Worm (Caenorhabditis elegans) whole organism, L1 larva: ENCODE results near the gene F26F12.4.
A peak's percentile ranks its signal among the peaks of the same experiment; 100 is the strongest.

Source experiments
- C16A3.4 ChIP-seq: fragments of 150-350 bp; optimal IDR thresholded peaks from 2 replicates; lab custom pipeline; 2014; ENCODE audit warnings: missing biosample characterization, missing genetic modification characterization
- C34B4.2 ChIP-seq: sonication (generic microtip); optimal IDR thresholded peaks from 2 replicates; lab custom pipeline; 2017; ENCODE audit warnings: mild to moderate bottlenecking, missing genetic modification characterization, missing compliant biosample characterization
- F16B12.6 ChIP-seq: fragments of 150-350 bp; optimal IDR thresholded peaks from 2 replicates; lab custom pipeline; 2014; ENCODE audit warnings: missing biosample characterization, missing genetic modification characterization
- blmp-1 ChIP-seq: fragments of 150-350 bp; optimal IDR thresholded peaks from 2 replicates; lab custom pipeline; 2014; ENCODE audit warnings: missing biosample characterization, missing genetic modification characterization
- ceh-63 ChIP-seq: fragments of 200-800 bp; sonication (Bioruptor generic); optimal IDR thresholded peaks from 2 replicates; lab custom pipeline; 2018; ENCODE audit warnings: mild to moderate bottlenecking, missing genetic modification characterization, missing compliant biosample characterization
- ceh-8 ChIP-seq: fragments of 200-800 bp; sonication (Bioruptor generic); optimal IDR thresholded peaks from 2 replicates; lab custom pipeline; 2018; ENCODE audit warnings: mild to moderate bottlenecking, missing genetic modification characterization, moderate library complexity, missing compliant biosample characterization
- dsc-1 ChIP-seq: sonication (generic microtip); optimal IDR thresholded peaks from 2 replicates; lab custom pipeline; 2016; ENCODE audit warnings: mild to moderate bottlenecking, missing genetic modification characterization, missing compliant biosample characterization
- efl-1 ChIP-seq, 4 experiments: fragments of 150-350 bp; optimal IDR thresholded peaks in 3 of 4; peaks in 1 of 4; 1 replicate in 1 of 4; 2 replicates in 3 of 4; lab custom pipeline; 2014; ENCODE audit warnings: missing biosample characterization in 2 of 4, missing genetic modification characterization in 2 of 4, missing genetic modification reagents in 2 of 4
- efl-3 ChIP-seq: fragments of 200-800 bp; sonication (Bioruptor generic); optimal IDR thresholded peaks from 2 replicates; lab custom pipeline; 2018; ENCODE audit warnings: mild to moderate bottlenecking, missing genetic modification characterization, missing compliant biosample characterization
- elt-3 ChIP-seq, 6 experiments: fragments of 150-350 bp in 1 of 6; sonication (generic microtip); optimal IDR thresholded peaks; 2 replicates each; lab custom pipeline; 2017 to 2018; ENCODE audit warnings: missing biosample characterization in 6 of 6, missing genetic modification characterization in 6 of 6, inconsistent platforms in 1 of 6
- fkh-10 ChIP-seq: sonication (generic microtip); optimal IDR thresholded peaks from 2 replicates; lab custom pipeline; 2017; ENCODE audit warnings: missing biosample characterization, missing genetic modification reagents, missing genetic modification characterization
- fkh-4 ChIP-seq: sonication (generic microtip); optimal IDR thresholded peaks from 2 replicates; lab custom pipeline; 2016; ENCODE audit warnings: missing compliant biosample characterization, missing genetic modification characterization, borderline replicate concordance
- fos-1 ChIP-seq: fragments of 150-350 bp; optimal IDR thresholded peaks from 2 replicates; lab custom pipeline; 2014; ENCODE audit warnings: missing biosample characterization, missing genetic modification characterization
- jun-1 ChIP-seq: fragments of 150-350 bp; optimal IDR thresholded peaks from 2 replicates; lab custom pipeline; 2014; ENCODE audit warnings: missing biosample characterization, missing genetic modification reagents, missing genetic modification characterization
- lin-14 ChIP-seq: fragments of 200-800 bp; sonication (Bioruptor generic); optimal IDR thresholded peaks from 2 replicates; lab custom pipeline; 2018; ENCODE audit warnings: mild to moderate bottlenecking, missing genetic modification characterization, moderate library complexity, missing compliant biosample characterization
- lin-35 ChIP-seq, 2 experiments: fragments of 150-350 bp; optimal IDR thresholded peaks; 2 replicates each; lab custom pipeline; 2014; ENCODE audit warnings: missing biosample characterization in 2 of 2, missing genetic modification characterization in 2 of 2, missing genetic modification reagents in 2 of 2
- mdl-1 ChIP-seq, 2 experiments: fragments of 150-350 bp; optimal IDR thresholded peaks; 2 replicates each; lab custom pipeline; 2014 to 2017; ENCODE audit warnings: missing biosample characterization in 2 of 2, missing genetic modification characterization in 2 of 2, inconsistent platforms in 1 of 2
- nhr-19 ChIP-seq: fragments of 200-800 bp; sonication (Bioruptor generic); conservative IDR thresholded peaks from 2 replicates; pipeline ENCODE4 v1.3.6; 2022; ENCODE audit warnings: missing genetic modification characterization, missing compliant biosample characterization
- nhr-237 ChIP-seq: fragments of 150-350 bp; optimal IDR thresholded peaks from 2 replicates; lab custom pipeline; 2014; ENCODE audit warnings: missing biosample characterization, missing genetic modification characterization
- nhr-47 ChIP-seq: sonication (generic microtip); optimal IDR thresholded peaks from 2 replicates; lab custom pipeline; 2016; ENCODE audit warnings: mild to moderate bottlenecking, missing genetic modification characterization, moderate library complexity, missing compliant biosample characterization
- nhr-71 ChIP-seq: sonication (generic microtip); optimal IDR thresholded peaks from 2 replicates; lab custom pipeline; 2016; ENCODE audit warnings: mild to moderate bottlenecking, missing genetic modification characterization, moderate library complexity, missing compliant biosample characterization
- nhr-77 ChIP-seq: fragments of 150-350 bp; optimal IDR thresholded peaks from 2 replicates; lab custom pipeline; 2014; ENCODE audit warnings: missing biosample characterization, missing genetic modification characterization
- nhr-84 ChIP-seq: sonication (generic microtip); optimal IDR thresholded peaks from 2 replicates; lab custom pipeline; 2017; ENCODE audit warnings: missing biosample characterization, missing genetic modification characterization
- nhr-85 ChIP-seq: sonication (generic microtip); peaks from one replicate; lab custom pipeline; 2016; ENCODE audit warnings: missing genetic modification characterization, inconsistent platforms, missing compliant biosample characterization
- pag-3 ChIP-seq: sonication (generic microtip); optimal IDR thresholded peaks from 2 replicates; lab custom pipeline; 2017; ENCODE audit warnings: missing genetic modification characterization, mild to moderate bottlenecking, missing compliant biosample characterization, antibody characterized with exemption, borderline replicate concordance; ENCODE audit not compliant: insufficient read depth
- pax-3 ChIP-seq: fragments of 200-800 bp; sonication (Bioruptor generic); optimal IDR thresholded peaks from 2 replicates; lab custom pipeline; 2018; ENCODE audit warnings: mild to moderate bottlenecking, missing genetic modification characterization, moderate library complexity, missing compliant biosample characterization
- pqm-1 ChIP-seq: sonication (generic microtip); optimal IDR thresholded peaks from 3 replicates; lab custom pipeline; 2017; ENCODE audit warnings: missing biosample characterization, missing genetic modification characterization
- skn-1 ChIP-seq: fragments of 150-350 bp; optimal IDR thresholded peaks from 2 replicates; lab custom pipeline; 2014; ENCODE audit warnings: missing biosample characterization, missing genetic modification characterization
- snu-23 ChIP-seq: sonication (generic microtip); optimal IDR thresholded peaks from 2 replicates; lab custom pipeline; 2016; ENCODE audit warnings: missing genetic modification characterization, missing compliant biosample characterization
- sox-4 ChIP-seq: sonication (generic microtip); optimal IDR thresholded peaks from 2 replicates; lab custom pipeline; 2016; ENCODE audit warnings: missing genetic modification characterization, missing compliant biosample characterization
- tbx-2 ChIP-seq: sonication (generic microtip); optimal IDR thresholded peaks from 2 replicates; lab custom pipeline; 2016; ENCODE audit warnings: missing genetic modification characterization, missing compliant biosample characterization
- unc-86 ChIP-seq: sonication (generic microtip); optimal IDR thresholded peaks from 2 replicates; lab custom pipeline; 2016; ENCODE audit warnings: missing genetic modification characterization, missing compliant biosample characterization
- xbp-1 ChIP-seq: sonication (generic microtip); optimal IDR thresholded peaks from 2 replicates; lab custom pipeline; 2016; ENCODE audit warnings: missing genetic modification characterization, missing compliant biosample characterization
- zag-1 ChIP-seq: fragments of 150-350 bp; optimal IDR thresholded peaks from 2 replicates; lab custom pipeline; 2014; ENCODE audit warnings: missing biosample characterization, missing genetic modification characterization
- ztf-4 ChIP-seq: fragments of 150-350 bp; optimal IDR thresholded peaks from 2 replicates; lab custom pipeline; 2014; ENCODE audit warnings: missing biosample characterization, missing genetic modification characterization

Gene F26F12.4

ce11 chrV:5851631-5852030 is 17.5 kb downstream of the F26F12.4 start (continued):
- TF ChIP-seq C16A3.4 (tag; lab: Kevin White, UChicago): peak; percentile 17
- no peak for TF ChIP-seq mdl-1 (tag; optimal IDR thresholded peaks at IDR 0.05; lab: Kevin White, UChicago)
- TF ChIP-seq ceh-8: no peak
- peak; percentile 34; the same call in 1 of the 2 replicates for TF ChIP-seq nhr-19 (GFP tag; lab: Robert Waterston, UW)
- no peak for TF ChIP-seq fkh-4 (tag; lab: Kevin White, UChicago)

- no peak for TF ChIP-seq sox-4 (tag; lab: Kevin White, UChicago)
- peak; percentile 67 for TF ChIP-seq dsc-1
- no peak for TF ChIP-seq C34B4.2 (tag; lab: Kevin White, UChicago)
- no peak for TF ChIP-seq tbx-2 (tag; lab: Kevin White, UChicago)
- no peak for TF ChIP-seq jun-1 (tag; lab: Kevin White, UChicago)
- no peak for TF ChIP-seq efl-3
- no peak for TF ChIP-seq nhr-237 (tag; lab: Kevin White, UChicago)
- no peak for TF ChIP-seq ceh-8
- TF ChIP-seq lin-14 (GFP tag; lab: Kevin White, UChicago): peak; percentile 27
- TF ChIP-seq efl-1 (optimal IDR thresholded peaks at IDR 0.05; lab: Kevin White, UChicago): no peak
- no peak for TF ChIP-seq efl-1 (GFP tag; optimal IDR thresholded peaks at IDR 0.05 in 1 of 2; lab: Kevin White, UChicago)
- no peak for TF ChIP-seq elt-3 (tag; optimal IDR thresholded peaks at IDR 0.05; lab: Kevin White, UChicago)
- TF ChIP-seq F16B12.6: no peak
- TF ChIP-seq nhr-77 (tag; lab: Kevin White, UChicago): no peak
- no peak for TF ChIP-seq unc-86 (tag; lab: Kevin White, UChicago)
- TF ChIP-seq nhr-47 (tag; lab: Kevin White, UChicago): peak; percentile 6
- TF ChIP-seq lin-35 (GFP tag; optimal IDR thresholded peaks at IDR 0.05; lab: Kevin White, UChicago): no peak
- TF ChIP-seq skn-1 (tag; lab: Kevin White, UChicago): no peak
These were observed 18.5 kb downstream of the F26F12.4 start for ce11 chrV:5850671-5851070.

ce11 chrV:5848015-5848609 is 21.0 kb downstream of the F26F12.4 start:
- TF ChIP-seq efl-1 (optimal IDR thresholded peaks at IDR 0.05; lab: Kevin White, UChicago) (no peak), efl-1 (GFP tag; optimal IDR thresholded peaks at IDR 0.05 in 1 of 2; lab: Kevin White, UChicago) (peak in 1 of 2 experiments; percentile 94), ztf-4 (tag; lab: Kevin White, UChicago) (no peak), nhr-71 (tag; lab: Kevin White, UChicago) (peak; percentile 13), mdl-1 (tag; optimal IDR thresholded peaks at IDR 0.05; lab: Kevin White, UChicago) (peak in 1 of 2 experiments; percentile 41), pax-3 (tag; lab: Kevin White, UChicago) (no peak), snu-23 (GFP tag; lab: Kevin White, UChicago) (peak; percentile 16), ceh-63 (no peak), xbp-1 (tag; lab: Kevin White, UChicago) (no peak), nhr-47 (tag; lab: Kevin White, UChicago) (no peak), pqm-1 (tag; lab: Kevin White, UChicago) (no peak), fos-1 (tag; lab: Kevin White, UChicago) (no peak), nhr-85 (tag; lab: Kevin White, UChicago) (peak; percentile 29), zag-1 (tag; lab: Kevin White, UChicago) (no peak), blmp-1 (tag; lab: Kevin White, UChicago) (peak; percentile 65), nhr-84 (tag; lab: Kevin White, UChicago) (no peak), C16A3.4 (tag; lab: Kevin White, UChicago) (no peak), lin-35 (GFP tag; optimal IDR thresholded peaks at IDR 0.05; lab: Kevin White, UChicago) (peak in 1 of 2 experiments; percentile 25), elt-3 (tag; optimal IDR thresholded peaks at IDR 0.05; lab: Kevin White, UChicago) (peak in 1 of 6 experiments; percentile 10), jun-1 (tag; lab: Kevin White, UChicago) (no peak), pag-3 (tag; lab: Kevin White, UChicago) (no peak), fkh-10 (GFP tag; lab: Kevin White, UChicago) (peak; percentile 22), lin-14 (GFP tag; lab: Kevin White, UChicago) (peak; percentile 65)
- TF ChIP-seq, all 84 proteins: peak for 10
